Worm (Caenorhabditis elegans) whole organism, L4/young adult: ENCODE data around the gene F20A1.2.

Source experiments
- W03F9.2 ChIP-seq: fragments of 150-350 bp; optimal IDR thresholded peaks from 2 replicates; lab custom pipeline; 2014; ENCODE audit warnings: missing biosample characterization, missing genetic modification characterization
- him-1 ChIP-seq: sonication (generic microtip); optimal IDR thresholded peaks from 2 replicates; lab custom pipeline; 2016; ENCODE audit warnings: missing genotype, missing genetic modification reagents, missing genetic modification characterization, missing compliant biosample characterization

- no peak for TF ChIP-seq W03F9.2
- no peak for TF ChIP-seq him-1 (tag; lab: Kevin White, UChicago)
These were observed 22.8 kb downstream of the F20A1.2 start for ce11 chrV:7068861-7069260.
